Worm (Caenorhabditis elegans) whole organism, mixed stage, embryonic: ENCODE measurements around the gene Y38A10A.2.
A peak's percentile ranks its signal among the peaks of the same experiment; 100 is the strongest.

ENCODE experiments used
- lsy-2 ChIP-seq: fragments of 150-350 bp; optimal IDR thresholded peaks from 2 replicates; lab custom pipeline; 2014; ENCODE audit warnings: missing biosample characterization, missing genetic modification characterization
- nhr-76 ChIP-seq: sonication (generic microtip); optimal IDR thresholded peaks from 2 replicates; lab custom pipeline; 2017; ENCODE audit warnings: missing biosample characterization, missing genetic modification characterization

DNA sequence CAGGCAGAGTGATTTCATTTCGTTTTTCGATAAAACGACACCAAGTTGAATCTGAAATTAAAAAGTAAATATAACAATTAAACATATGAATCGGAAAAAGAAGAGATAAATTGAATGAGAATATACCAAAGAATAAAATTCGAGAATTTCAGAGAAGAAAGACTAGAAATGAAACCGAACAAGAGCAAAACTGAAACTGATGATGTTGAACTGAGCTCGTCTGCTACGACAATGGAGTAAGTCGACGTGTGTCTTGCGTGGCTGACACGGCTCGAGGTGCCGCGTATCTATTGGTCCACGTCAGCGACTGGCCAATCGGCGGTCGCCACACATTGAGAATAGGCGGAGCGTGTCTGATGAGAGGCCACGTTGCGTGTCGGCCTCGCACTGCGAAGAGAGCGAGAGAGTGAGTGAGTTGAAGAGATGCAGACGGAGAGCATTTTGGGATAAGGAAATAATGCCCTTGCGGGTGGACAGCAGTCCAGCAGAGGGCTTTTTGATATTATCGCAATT is 37.3 kb upstream of the Y38A10A.2 start, which contains the start of gene crt-1:
- TF ChIP-seq nhr-76 (tag; lab: Kevin White, UChicago) (no peak), lsy-2 (peak; percentile 90)
